Worm (Caenorhabditis elegans): ENCODE results near the gene C17B7.5.

Gene C17B7.5

DNA sequence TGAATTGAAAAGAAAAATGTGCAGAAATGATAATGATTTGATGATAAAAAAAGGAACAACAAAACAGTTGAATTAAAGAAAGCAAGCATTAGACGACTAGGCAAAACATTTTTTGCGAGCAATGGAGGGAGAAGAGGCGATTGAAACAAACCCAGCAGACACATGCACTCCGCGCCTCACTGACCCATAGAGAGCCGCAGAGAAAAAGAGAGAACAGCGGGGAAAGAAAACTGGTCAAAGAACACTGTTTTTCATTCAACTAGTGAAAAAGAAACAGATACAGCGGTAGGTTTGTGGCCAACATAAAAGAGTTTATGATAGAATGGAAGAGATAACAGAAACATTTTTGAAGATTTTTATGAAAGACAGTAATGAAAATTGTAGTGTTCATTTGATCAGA lies 54.9 kb downstream of the C17B7.5 start (continued):
- TF ChIP-seq duxl-1 (tag; optimal IDR thresholded peaks at IDR 0.05; ENCODE audit: poor library complexity) (peak; percentile 21), tra-1 (GFP tag; IDR thresholded peaks at IDR 0.05) (no peak), nhr-77 (tag; optimal IDR thresholded peaks at IDR 0.05) (peak; percentile 54), lim-7 (GFP tag; IDR thresholded peaks at IDR 0.05) (no peak)
